Fruit fly (Drosophila melanogaster): ENCODE data around the gene Gagr.

Gene Gagr

dm6 chr3L:16394506-16394905 is at the start of gene Gagr:
Gagr (plus strand) TSS chr3L:16394586.
- TF ChIP-seq Myc (optimal IDR thresholded peaks at IDR 0.05) (no peak), insv (optimal IDR thresholded peaks at IDR 0.05) (no peak), h (optimal IDR thresholded peaks at IDR 0.05) (no peak)

- TF ChIP-seq ttk (optimal IDR thresholded peaks at IDR 0.05), result no peak
- TF ChIP-seq h (optimal IDR thresholded peaks at IDR 0.05), result no peak
- TF ChIP-seq Sin3A (optimal IDR thresholded peaks at IDR 0.05), result no peak
- TF ChIP-seq psq (optimal IDR thresholded peaks at IDR 0.05), result no peak
- TF ChIP-seq Myc (optimal IDR thresholded peaks at IDR 0.05), result no peak
- no peak for TF ChIP-seq insv (optimal IDR thresholded peaks at IDR 0.05)
Measured at dm6 chr3L:16346023-16346422, 48.4 kb upstream of the Gagr start, which contains the start of gene CG33257. CG33257 (plus strand) TSS chr3L:16346323.

dm6 chr3L:16347914-16348313 is 46.5 kb upstream of the Gagr start, which contains the start of gene mRpS34:
mRpS34 (plus strand) TSS chr3L:16348074.
- TF ChIP-seq Sin3A (optimal IDR thresholded peaks at IDR 0.05) (no peak), Myc (optimal IDR thresholded peaks at IDR 0.05) (no peak), insv (optimal IDR thresholded peaks at IDR 0.05) (no peak), h (optimal IDR thresholded peaks at IDR 0.05) (no peak), psq (optimal IDR thresholded peaks at IDR 0.05) (no peak), ttk (optimal IDR thresholded peaks at IDR 0.05) (no peak)

dm6 chr3L:16349686-16350085 is 44.7 kb upstream of the Gagr start:
- TF ChIP-seq Myc (optimal IDR thresholded peaks at IDR 0.05) (no peak), insv (optimal IDR thresholded peaks at IDR 0.05) (no peak), ttk (optimal IDR thresholded peaks at IDR 0.05) (no peak), psq (optimal IDR thresholded peaks at IDR 0.05) (no peak), Sin3A (optimal IDR thresholded peaks at IDR 0.05) (no peak), h (optimal IDR thresholded peaks at IDR 0.05) (no peak)

- TF ChIP-seq ttk (optimal IDR thresholded peaks at IDR 0.05) (no peak), Sin3A (optimal IDR thresholded peaks at IDR 0.05) (no peak), Myc (optimal IDR thresholded peaks at IDR 0.05) (no peak), insv (optimal IDR thresholded peaks at IDR 0.05) (no peak), psq (optimal IDR thresholded peaks at IDR 0.05) (no peak), h (optimal IDR thresholded peaks at IDR 0.05) (no peak)
Measured at dm6 chr3L:16351770-16352429, 42.5 kb upstream of the Gagr start, which contains the start of the genes Golgin104 and Tcs3. Golgin104 (minus strand) TSS chr3L:16351951. Tcs3 (plus strand) TSS chr3L:16351991.

- TF ChIP-seq Sin3A (optimal IDR thresholded peaks at IDR 0.05) (no peak), insv (optimal IDR thresholded peaks at IDR 0.05) (no peak), h (optimal IDR thresholded peaks at IDR 0.05) (no peak), ttk (optimal IDR thresholded peaks at IDR 0.05) (no peak), psq (optimal IDR thresholded peaks at IDR 0.05) (no peak), Myc (optimal IDR thresholded peaks at IDR 0.05) (no peak)
Measured at dm6 chr3L:16354197-16354596, 40.2 kb upstream of the Gagr start, which contains the start of gene Pdh. Pdh (minus strand) TSS chr3L:16354297.

dm6 chr3L:16356171-16356765 is 38.1 kb upstream of the Gagr start:
- TF ChIP-seq insv (optimal IDR thresholded peaks at IDR 0.05), result no peak
- no peak for TF ChIP-seq ttk (optimal IDR thresholded peaks at IDR 0.05)
- TF ChIP-seq h (optimal IDR thresholded peaks at IDR 0.05), result no peak
- no peak for TF ChIP-seq Myc (optimal IDR thresholded peaks at IDR 0.05)
- no peak for TF ChIP-seq psq (optimal IDR thresholded peaks at IDR 0.05)
- no peak for TF ChIP-seq Sin3A (optimal IDR thresholded peaks at IDR 0.05)

- no peak for TF ChIP-seq Sin3A (optimal IDR thresholded peaks at IDR 0.05)
- TF ChIP-seq ttk (optimal IDR thresholded peaks at IDR 0.05), result no peak
- TF ChIP-seq Myc (optimal IDR thresholded peaks at IDR 0.05), result no peak
- no peak for TF ChIP-seq h (optimal IDR thresholded peaks at IDR 0.05)
- TF ChIP-seq psq (optimal IDR thresholded peaks at IDR 0.05), result no peak
- TF ChIP-seq insv (optimal IDR thresholded peaks at IDR 0.05), result no peak
Measured at dm6 chr3L:16357187-16357728, 37.1 kb upstream of the Gagr start.

dm6 chr3L:16357860-16358259 is 36.5 kb upstream of the Gagr start:
- no peak for TF ChIP-seq insv (optimal IDR thresholded peaks at IDR 0.05)
- TF ChIP-seq Myc (optimal IDR thresholded peaks at IDR 0.05), result no peak
- TF ChIP-seq psq (optimal IDR thresholded peaks at IDR 0.05), result no peak
- TF ChIP-seq Sin3A (optimal IDR thresholded peaks at IDR 0.05), result no peak
- TF ChIP-seq h (optimal IDR thresholded peaks at IDR 0.05), result no peak
- no peak for TF ChIP-seq ttk (optimal IDR thresholded peaks at IDR 0.05)

- no peak for TF ChIP-seq ttk (optimal IDR thresholded peaks at IDR 0.05)
- no peak for TF ChIP-seq insv (optimal IDR thresholded peaks at IDR 0.05)
- TF ChIP-seq psq (optimal IDR thresholded peaks at IDR 0.05), result no peak
- no peak for TF ChIP-seq h (optimal IDR thresholded peaks at IDR 0.05)
Measured at dm6 chr3L:16359219-16359748, 35.1 kb upstream of the Gagr start, which contains the start of gene ringer. ringer (minus strand) TSS chr3L:16359428.

dm6 chr3L:16359795-16360194 is 34.6 kb upstream of the Gagr start:
- no peak for TF ChIP-seq Sin3A (optimal IDR thresholded peaks at IDR 0.05)
- no peak for TF ChIP-seq ttk (optimal IDR thresholded peaks at IDR 0.05)
- no peak for TF ChIP-seq Myc (optimal IDR thresholded peaks at IDR 0.05)
- TF ChIP-seq h (optimal IDR thresholded peaks at IDR 0.05), result no peak
- no peak for TF ChIP-seq psq (optimal IDR thresholded peaks at IDR 0.05)
- TF ChIP-seq insv (optimal IDR thresholded peaks at IDR 0.05), result no peak

dm6 chr3L:16361200-16361815 is 33.1 kb upstream of the Gagr start:
- TF ChIP-seq Sin3A (optimal IDR thresholded peaks at IDR 0.05) (no peak), h (optimal IDR thresholded peaks at IDR 0.05) (no peak), insv (optimal IDR thresholded peaks at IDR 0.05) (no peak)
